Worm (Caenorhabditis elegans): ENCODE results near the gene C55A1.4.

- no peak for TF ChIP-seq syd-9 (tag; optimal IDR thresholded peaks at IDR 0.05)
- TF ChIP-seq nhr-11 (tag; optimal IDR thresholded peaks at IDR 0.05): no peak
- TF ChIP-seq K02D7.2 (tag; optimal IDR thresholded peaks at IDR 0.05): no peak
- no peak for TF ChIP-seq tbx-2 (tag; optimal IDR thresholded peaks at IDR 0.05)
- TF ChIP-seq unc-86 (tag; optimal IDR thresholded peaks at IDR 0.05): no peak
- TF ChIP-seq ceh-48 (tag; optimal IDR thresholded peaks at IDR 0.05): no peak
- no peak for TF ChIP-seq sdc-2 (tag; optimal IDR thresholded peaks at IDR 0.05)
- TF ChIP-seq pqm-1 (tag; optimal IDR thresholded peaks at IDR 0.05): no peak
- no peak for TF ChIP-seq ama-1 (optimal IDR thresholded peaks at IDR 0.05)
- no peak for TF ChIP-seq fkh-10 (GFP tag; optimal IDR thresholded peaks at IDR 0.05)
- no peak for TF ChIP-seq pha-4 (tag; optimal IDR thresholded peaks at IDR 0.05)
- no peak for TF ChIP-seq ceh-14 (tag; optimal IDR thresholded peaks at IDR 0.05)
These were observed 30.6 kb upstream of the C55A1.4 start, which contains the start of gene nhr-51 for ce11 chrV:15673707-15674106.
